Fruit fly (Drosophila melanogaster) Kc167 (cell line): Measurements from ENCODE around the gene Wnk.

Experiments used
- Myc ChIP-seq: fragments of >200 bp; optimal IDR thresholded peaks from 2 replicates; lab custom pipeline; 2017; ENCODE audit warnings: missing external identifiers
- Sin3A ChIP-seq: fragments of >200 bp; optimal IDR thresholded peaks from 2 replicates; lab custom pipeline; 2018; ENCODE audit warnings: missing external identifiers
- h ChIP-seq: fragments of >200 bp; optimal IDR thresholded peaks from 3 replicates; lab custom pipeline; 2018; ENCODE audit warnings: missing external identifiers
- insv ChIP-seq: fragments of >200 bp; optimal IDR thresholded peaks from 3 replicates; lab custom pipeline; 2018; ENCODE audit warnings: missing external identifiers
- psq ChIP-seq: fragments of >200 bp; optimal IDR thresholded peaks from 2 replicates; lab custom pipeline; 2017; ENCODE audit warnings: missing external identifiers
- ttk ChIP-seq: sonication (Bioruptor generic); optimal IDR thresholded peaks from 2 replicates; lab custom pipeline; 2017; ENCODE audit warnings: missing external identifiers

The Wnk gene

DNA sequence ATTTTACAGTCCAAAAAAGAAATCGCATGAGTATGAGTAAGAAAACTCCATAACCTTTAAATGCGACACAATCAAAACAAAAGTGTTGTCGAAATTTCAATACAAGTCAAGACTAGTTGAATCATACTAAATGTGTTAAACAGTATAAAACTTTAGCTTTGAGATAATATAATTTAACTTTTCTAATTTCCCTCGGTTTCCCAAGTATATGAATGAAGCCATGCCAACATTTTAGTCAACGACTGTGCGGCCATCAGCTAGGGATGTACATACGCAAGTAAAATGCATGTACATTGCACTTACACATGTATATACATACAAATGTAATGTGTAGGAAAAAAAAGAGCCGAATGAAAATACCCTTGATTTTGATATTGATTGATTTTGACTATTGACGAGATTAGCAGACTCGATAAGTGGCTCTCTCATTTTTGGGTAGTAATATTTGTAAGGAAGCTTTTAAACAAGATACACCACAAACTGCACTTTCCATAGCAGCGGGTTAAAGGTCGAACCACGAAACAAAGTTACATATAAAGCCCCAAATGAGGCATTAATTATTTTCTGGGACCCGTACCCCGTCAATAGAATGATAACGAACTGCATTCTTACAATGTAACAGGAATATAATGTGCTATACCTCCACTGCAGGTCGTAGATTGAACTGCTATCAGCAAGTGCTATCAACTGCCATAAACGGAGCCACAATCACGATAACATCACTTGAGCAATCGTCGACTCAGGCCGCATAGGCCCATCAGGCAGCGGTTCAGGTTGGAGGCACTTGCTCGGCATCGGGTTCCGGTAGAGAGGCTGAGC is 30.4 kb downstream of the Wnk start:
- TF ChIP-seq ttk (no peak), psq (no peak), Myc (lab: Kevin White, UChicago) (no peak), h (no peak), Sin3A (lab: Kevin White, UChicago) (no peak), insv (lab: Kevin White, UChicago) (no peak)

DNA sequence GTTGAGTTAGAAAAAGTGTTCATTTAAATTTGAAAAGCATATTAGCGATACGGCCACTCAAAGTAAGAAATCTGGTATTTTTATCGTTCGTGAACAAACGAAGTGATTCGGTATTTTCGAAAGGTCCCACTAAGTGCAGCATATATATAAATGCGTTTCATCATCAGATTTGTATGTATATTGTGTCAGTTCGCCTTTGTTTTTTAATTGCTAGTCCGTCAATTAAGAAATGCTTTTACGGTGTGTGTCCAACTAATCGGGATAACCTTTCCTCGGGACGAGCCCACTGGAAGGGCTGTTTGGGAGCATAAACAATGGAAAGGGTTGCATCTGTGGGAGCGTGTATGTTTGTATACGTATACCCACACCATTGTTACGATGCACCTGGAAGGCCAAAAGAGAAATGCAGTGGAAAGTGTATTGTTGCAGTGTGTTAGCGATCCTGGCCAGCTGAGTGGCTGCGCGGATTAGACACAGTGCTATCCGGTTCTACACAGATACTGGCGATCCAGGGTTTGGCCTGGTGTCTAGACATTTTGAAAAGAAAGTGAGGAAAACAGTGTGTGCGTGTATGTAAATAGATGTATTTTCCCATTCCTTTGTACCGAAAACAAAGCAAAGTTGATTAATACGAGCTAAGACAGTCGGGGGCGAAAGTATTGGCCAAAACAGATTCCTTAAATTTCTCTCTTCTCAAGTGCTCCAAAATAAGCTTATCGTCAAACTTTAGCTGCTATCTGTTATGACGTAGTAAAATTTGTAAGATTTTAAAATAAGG is 31.5 kb downstream of the Wnk start, which contains the start of gene CG7611:
Gene CG7611 (plus strand): TSS at position 128 of the 778 bp plus-strand sequence.
- TF ChIP-seq Sin3A (lab: Kevin White, UChicago) (no peak), Myc (lab: Kevin White, UChicago) (no peak), ttk (no peak), insv (lab: Kevin White, UChicago) (no peak), h (no peak), psq (no peak)

DNA sequence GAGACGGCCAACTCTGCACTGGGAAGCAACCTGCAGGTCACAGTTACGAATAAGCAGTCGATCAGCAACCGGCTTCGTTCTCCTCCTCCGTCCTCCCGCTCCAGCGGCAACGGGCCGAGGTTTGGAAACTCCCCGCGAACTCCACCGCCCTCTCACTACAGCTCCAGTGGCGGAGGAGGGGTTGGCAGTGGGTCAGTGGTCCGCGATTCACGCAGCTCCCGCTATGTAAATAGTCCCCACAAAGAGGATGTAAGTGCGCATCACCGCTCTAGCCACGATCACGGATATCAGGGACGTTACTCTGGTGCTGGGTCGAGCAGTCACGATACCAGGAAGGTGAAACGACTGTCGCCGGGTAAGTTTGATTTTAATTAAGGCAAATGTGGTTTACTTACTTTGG is 36.4 kb downstream of the Wnk start:
- TF ChIP-seq ttk, result no peak
- TF ChIP-seq h, result no peak
- TF ChIP-seq Sin3A (lab: Kevin White, UChicago), result no peak
- no peak for TF ChIP-seq Myc (lab: Kevin White, UChicago)
- no peak for TF ChIP-seq insv (lab: Kevin White, UChicago)
- TF ChIP-seq psq, result no peak

DNA sequence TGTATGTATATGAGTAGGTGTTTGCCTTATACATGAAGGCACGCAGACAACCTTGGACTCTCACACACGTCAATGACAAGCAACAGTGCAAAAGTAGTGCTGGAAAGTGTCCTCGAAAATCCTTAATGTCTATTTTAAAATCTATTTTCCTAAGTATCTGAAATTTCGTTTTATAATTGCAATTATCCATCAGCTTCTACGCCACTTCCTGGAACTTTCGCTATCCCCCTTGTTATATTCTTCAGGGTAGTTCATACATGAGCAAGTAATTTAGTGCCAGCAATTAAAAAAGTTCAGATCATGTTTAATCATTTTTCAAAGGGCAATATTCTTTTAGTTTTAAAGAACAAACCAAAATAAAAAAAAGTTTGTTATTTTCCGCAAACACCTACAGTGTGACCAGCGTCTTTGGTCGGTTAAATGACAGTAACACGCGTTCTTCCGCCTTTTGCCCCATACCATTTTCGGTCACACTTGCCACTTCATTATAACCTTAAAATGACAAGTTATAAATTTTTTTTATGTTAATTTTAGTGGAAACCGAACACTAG is 37.9 kb downstream of the Wnk start:
- no peak for TF ChIP-seq insv (lab: Kevin White, UChicago)

DNA sequence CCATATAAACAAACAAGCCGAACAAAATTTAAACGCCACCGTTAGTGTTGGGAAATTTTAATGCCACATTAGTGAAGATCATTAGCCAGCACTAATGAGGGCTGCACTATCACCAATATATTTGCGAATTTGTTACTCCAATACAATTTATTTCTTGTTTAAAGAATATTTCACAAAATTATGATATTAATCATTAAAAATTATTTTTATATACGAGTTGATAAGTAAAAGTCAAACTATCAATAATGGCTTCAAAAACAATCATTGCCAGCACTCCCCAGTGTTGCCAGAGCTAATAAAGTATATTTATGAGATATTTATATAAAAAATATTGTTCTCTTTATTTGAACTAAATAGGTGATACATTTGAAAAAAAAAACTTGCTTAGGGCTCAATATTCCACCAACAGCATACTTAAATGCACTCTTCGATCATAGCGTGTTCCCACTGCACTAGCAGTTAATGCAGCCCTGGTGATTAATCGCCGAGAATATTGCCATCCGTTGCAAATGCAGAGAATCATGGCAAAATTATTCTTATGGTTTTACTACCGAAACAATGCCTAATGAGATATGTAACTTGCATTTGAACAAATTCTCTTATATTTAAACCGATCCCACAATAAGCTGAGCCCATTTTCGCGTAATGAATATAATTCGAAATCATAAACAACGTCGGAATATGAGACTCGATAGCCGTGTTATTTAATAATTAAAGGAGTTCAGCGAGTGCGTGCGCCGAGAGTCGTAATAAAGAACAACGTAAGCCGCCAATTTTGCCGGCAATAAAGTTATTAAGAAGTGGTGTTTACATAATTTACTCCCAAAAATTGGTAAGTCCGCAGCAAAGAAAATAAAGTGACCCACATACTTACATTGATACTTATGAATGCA is 38.7 kb downstream of the Wnk start, which contains the start of the genes SAK and Cdk12:
Gene SAK (minus strand): TSS at position 65 of the 893 bp plus-strand sequence.
Gene Cdk12 (plus strand): TSS at position 484 of the 893 bp plus-strand sequence.
- no peak for TF ChIP-seq Sin3A (lab: Kevin White, UChicago)
- TF ChIP-seq Myc (lab: Kevin White, UChicago), result no peak
- no peak for TF ChIP-seq ttk
- no peak for TF ChIP-seq psq
- TF ChIP-seq h, result no peak
- TF ChIP-seq insv (lab: Kevin White, UChicago), result no peak

DNA sequence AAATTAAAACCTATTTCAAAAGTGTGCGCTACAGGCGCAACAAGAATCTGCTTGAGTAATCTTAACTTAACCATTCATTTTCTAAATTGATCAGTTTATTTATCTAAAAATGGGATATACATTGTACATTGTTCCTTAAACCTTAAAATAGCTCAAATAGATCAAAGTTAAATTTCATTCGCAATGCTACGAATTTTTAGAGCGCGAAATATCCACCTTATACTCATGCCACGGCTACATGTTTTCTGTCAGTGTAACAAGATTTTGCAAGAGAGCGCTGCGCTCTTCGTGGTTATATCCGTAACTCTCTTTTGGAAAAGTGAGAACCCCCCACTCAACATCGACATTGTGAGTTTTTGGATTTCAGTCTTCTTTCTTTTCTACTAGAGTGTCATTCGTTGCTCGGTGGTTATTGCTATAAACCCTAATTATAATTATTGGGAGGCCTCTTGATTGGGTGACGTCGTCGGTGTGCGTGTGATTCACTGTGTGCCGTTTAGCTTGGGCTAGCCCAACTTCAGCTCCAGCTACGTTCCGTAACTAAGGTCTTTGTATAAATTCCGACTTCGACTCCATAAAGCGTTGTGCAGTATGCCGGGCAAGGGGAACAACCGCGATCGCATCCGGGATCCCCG is 45.1 kb downstream of the Wnk start:
- TF ChIP-seq psq (no peak), h (no peak), Myc (lab: Kevin White, UChicago) (no peak), ttk (no peak), insv (lab: Kevin White, UChicago) (no peak), Sin3A (lab: Kevin White, UChicago) (no peak)

DNA sequence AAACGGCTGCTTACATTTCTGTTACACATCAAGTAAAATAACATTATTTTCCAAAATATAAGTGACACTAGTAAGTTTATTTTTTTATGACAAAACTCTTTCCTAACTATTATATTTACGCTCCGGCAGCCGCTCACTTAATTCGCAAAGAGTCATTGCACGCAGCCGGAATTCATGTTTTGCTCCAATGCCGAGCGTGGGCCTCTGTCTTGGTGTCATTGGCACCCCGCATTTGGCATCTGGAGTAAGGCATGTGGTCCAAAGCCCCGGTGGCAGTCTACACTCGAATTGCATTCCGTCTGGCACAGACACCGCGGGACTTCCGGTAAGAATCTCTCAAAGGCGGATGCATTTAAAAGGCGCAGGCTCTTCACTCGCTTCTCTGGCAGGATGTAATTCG is 46.1 kb downstream of the Wnk start:
- no peak for TF ChIP-seq psq
- no peak for TF ChIP-seq ttk
- TF ChIP-seq insv (lab: Kevin White, UChicago), result no peak
- TF ChIP-seq Sin3A (lab: Kevin White, UChicago), result no peak
- no peak for TF ChIP-seq Myc (lab: Kevin White, UChicago)
- TF ChIP-seq h, result no peak

DNA sequence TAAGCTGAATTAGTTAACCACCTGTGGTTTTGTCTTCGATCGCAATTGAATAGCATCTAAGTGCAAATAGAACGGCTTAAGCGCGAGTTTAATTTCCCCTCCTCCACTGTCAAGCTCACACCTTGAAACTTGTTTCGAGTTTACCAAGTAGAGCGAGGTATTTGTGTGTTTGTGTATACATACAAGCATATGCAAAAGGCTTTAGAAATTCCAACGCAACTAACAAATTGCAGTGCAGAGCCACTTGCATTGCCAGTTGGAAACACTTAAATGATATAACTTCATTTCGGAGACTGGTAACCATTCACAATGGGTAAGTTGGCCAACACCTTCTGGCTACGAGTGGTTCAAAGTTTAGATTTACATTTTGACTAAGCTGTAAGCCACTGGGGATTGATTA is 46.8 kb downstream of the Wnk start:
- TF ChIP-seq Myc (lab: Kevin White, UChicago) (no peak), insv (lab: Kevin White, UChicago) (no peak)

DNA sequence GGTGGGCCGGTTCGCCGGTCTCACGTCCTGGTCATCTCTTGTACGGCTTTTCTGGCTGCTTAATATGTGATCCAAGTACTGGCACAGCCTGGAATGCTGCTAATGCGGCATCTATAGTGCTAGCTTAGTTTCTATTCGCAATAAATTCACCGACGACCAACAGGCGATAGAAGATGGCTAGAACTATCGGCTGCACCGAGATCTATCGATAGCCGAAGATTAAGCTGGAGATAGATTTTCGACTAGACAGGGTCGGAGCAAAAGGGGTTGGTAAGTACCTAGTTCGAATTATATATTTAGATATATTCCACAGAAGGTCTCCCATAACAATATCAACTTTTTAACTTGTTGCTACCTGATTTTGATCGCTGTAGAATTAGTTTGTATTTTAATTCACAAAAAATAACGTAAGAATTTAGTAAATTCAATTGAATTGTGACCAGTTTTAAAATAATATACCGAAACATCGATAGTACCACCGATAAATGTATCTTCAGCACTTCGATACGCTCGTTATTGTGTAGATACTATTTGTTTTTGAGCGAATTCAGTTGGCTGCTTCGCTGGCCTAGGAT is 47.3 kb downstream of the Wnk start, which contains the start of the genes Glg1 and M6:
Gene Glg1 (minus strand): TSS at position 185 of the 575 bp plus-strand sequence.
Gene M6 (plus strand): TSS at position 499 of the 575 bp plus-strand sequence.
- no peak for TF ChIP-seq insv (lab: Kevin White, UChicago)
- no peak for TF ChIP-seq psq
- no peak for TF ChIP-seq Sin3A (lab: Kevin White, UChicago)
- no peak for TF ChIP-seq Myc (lab: Kevin White, UChicago)
- no peak for TF ChIP-seq h
- TF ChIP-seq ttk, result no peak

DNA sequence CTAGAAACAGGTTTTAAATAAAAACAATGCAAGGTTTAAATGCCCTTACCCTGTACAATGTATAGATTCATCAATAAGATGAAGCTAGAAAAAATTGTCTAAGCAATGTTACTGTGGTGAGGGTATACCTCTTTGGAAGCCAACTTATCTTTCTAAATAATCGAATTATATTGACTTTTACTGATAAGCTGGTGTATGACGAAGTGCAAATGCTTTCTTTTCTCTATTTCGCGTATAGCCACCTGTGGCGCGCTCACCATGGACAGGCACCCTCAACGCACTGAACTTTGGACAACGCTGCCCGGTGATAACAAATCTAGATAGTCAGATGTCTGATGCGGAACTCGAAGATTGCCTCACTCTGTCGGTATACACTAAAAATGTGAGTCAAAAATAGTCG is 52.8 kb downstream of the Wnk start:
- TF ChIP-seq Myc (lab: Kevin White, UChicago), result no peak
- no peak for TF ChIP-seq h
- no peak for TF ChIP-seq insv (lab: Kevin White, UChicago)
- TF ChIP-seq Sin3A (lab: Kevin White, UChicago), result no peak
- no peak for TF ChIP-seq ttk

DNA sequence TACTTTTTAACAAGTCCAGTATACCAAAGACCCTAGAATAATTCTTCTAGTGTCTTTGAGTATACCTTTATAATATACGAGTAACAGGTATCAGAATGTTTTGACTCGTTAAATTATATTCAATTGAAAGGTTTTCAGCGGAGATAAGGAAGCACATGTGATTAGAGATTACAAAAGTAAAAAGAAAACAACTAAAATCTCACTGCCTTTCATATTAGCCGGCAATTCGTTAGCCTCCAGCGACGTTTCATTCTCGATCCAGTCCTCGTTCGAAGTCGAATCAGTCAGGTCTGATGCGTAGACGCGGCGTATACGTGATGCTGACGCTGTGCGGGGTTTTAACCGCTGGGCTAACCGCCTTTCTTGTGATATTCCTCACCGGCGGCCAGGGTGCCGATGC is 53.6 kb downstream of the Wnk start, which contains the start of gene Est-Q:
Gene Est-Q (plus strand): TSS at position 250 of the 400 bp plus-strand sequence.
- no peak for TF ChIP-seq Sin3A (lab: Kevin White, UChicago)
- TF ChIP-seq h, result no peak
